Worm (Caenorhabditis elegans): ENCODE measurements around the gene Y48E1C.4.
A peak's percentile ranks its signal among the peaks of the same experiment; 100 is the strongest.

The Y48E1C.4 gene

ce11 chrII:13447668-13448067, 11.0 kb upstream of the Y48E1C.4 start:
- TF ChIP-seq nfya-1 (tag; optimal IDR thresholded peaks at IDR 0.05; ENCODE audit: insufficient read depth) = peak; percentile 95
- TF ChIP-seq nhr-77 (tag; optimal IDR thresholded peaks at IDR 0.05) = no peak
- peak; percentile 84 for TF ChIP-seq egl-5 (tag; optimal IDR thresholded peaks at IDR 0.05)
- TF ChIP-seq fkh-10 (GFP tag; optimal IDR thresholded peaks at IDR 0.05) = peak; percentile 57
- peak; percentile 87 for TF ChIP-seq snpc-4 (tag; optimal IDR thresholded peaks at IDR 0.05)
- TF ChIP-seq fkh-2 (tag; optimal IDR thresholded peaks at IDR 0.05) = peak; percentile 73
- TF ChIP-seq ceh-9 (tag; optimal IDR thresholded peaks at IDR 0.05) = no peak
- TF ChIP-seq unc-62 (GFP tag; optimal IDR thresholded peaks at IDR 0.05) = peak; percentile 22
- TF ChIP-seq unc-39 (tag; optimal IDR thresholded peaks at IDR 0.05) = no peak
- TF ChIP-seq eor-1 (tag; optimal IDR thresholded peaks at IDR 0.05) = no peak
- peak; percentile 77 for TF ChIP-seq skn-1 (tag; optimal IDR thresholded peaks at IDR 0.05)
- no peak for TF ChIP-seq zag-1 (tag; optimal IDR thresholded peaks at IDR 0.05)
- peak; percentile 84 for TF ChIP-seq nhr-23 (tag; optimal IDR thresholded peaks at IDR 0.05)
- TF ChIP-seq nhr-12 (tag; optimal IDR thresholded peaks at IDR 0.05) = no peak
- TF ChIP-seq elt-2 (tag; optimal IDR thresholded peaks at IDR 0.05) = peak; percentile 66
- TF ChIP-seq nhr-28 (tag; optimal IDR thresholded peaks at IDR 0.05) = no peak
- TF ChIP-seq mml-1 (tag; optimal IDR thresholded peaks at IDR 0.05) = no peak
- no peak for TF ChIP-seq mdl-1 (tag; optimal IDR thresholded peaks at IDR 0.05)
- TF ChIP-seq lin-15B (tag; optimal IDR thresholded peaks at IDR 0.05) = peak; percentile 97
- peak; percentile 5 for TF ChIP-seq tbx-2 (tag; optimal IDR thresholded peaks at IDR 0.05)
- TF ChIP-seq jun-1 (tag; optimal IDR thresholded peaks at IDR 0.05) = peak; percentile 57
- TF ChIP-seq elt-3 (tag; optimal IDR thresholded peaks at IDR 0.05) = no peak
- TF ChIP-seq lsy-12 (tag; optimal IDR thresholded peaks at IDR 0.05) = no peak
- peak; percentile 97 for TF ChIP-seq pha-4 (tag; optimal IDR thresholded peaks at IDR 0.05)
- TF ChIP-seq nhr-25 (tag; optimal IDR thresholded peaks at IDR 0.05) = peak; percentile 73
- peak; percentile 47 for TF ChIP-seq hmg-11 (tag; optimal IDR thresholded peaks at IDR 0.05)
- TF ChIP-seq ztf-4 (tag; optimal IDR thresholded peaks at IDR 0.05) = no peak
- peak; percentile 63 for TF ChIP-seq ama-1 (optimal IDR thresholded peaks at IDR 0.05)
- no peak for TF ChIP-seq ztf-11 (tag; optimal IDR thresholded peaks at IDR 0.05)
- TF ChIP-seq ceh-16 (tag; optimal IDR thresholded peaks at IDR 0.05) = no peak
- TF ChIP-seq pqm-1 (tag; optimal IDR thresholded peaks at IDR 0.05) = peak; percentile 64
- peak; percentile 51 for TF ChIP-seq nhr-11 (tag; optimal IDR thresholded peaks at IDR 0.05)
- peak; percentile 64 for TF ChIP-seq ceh-28 (tag; optimal IDR thresholded peaks at IDR 0.05)
- TF ChIP-seq lin-39 (tag; optimal IDR thresholded peaks at IDR 0.05) = peak; percentile 77
- peak; percentile 34 for TF ChIP-seq nhr-43 (tag; optimal IDR thresholded peaks at IDR 0.05; ENCODE audit: poor library complexity, severe bottlenecking)

- TF ChIP-seq ceh-28 (tag; optimal IDR thresholded peaks at IDR 0.05) = peak; percentile 57
- TF ChIP-seq nhr-237 (tag; optimal IDR thresholded peaks at IDR 0.05) = no peak
Observed at ce11 chrII:13447166-13447643, 10.6 kb upstream of the Y48E1C.4 start, which contains the start of gene tbc-14. TSS of gene tbc-14 (minus strand) at chrII:13447593.

- no peak for TF ChIP-seq ama-1 (optimal IDR thresholded peaks at IDR 0.05)
- peak; percentile 99 for TF ChIP-seq nfya-1 (tag; optimal IDR thresholded peaks at IDR 0.05; ENCODE audit: insufficient read depth)
Observed at ce11 chrII:13446597-13446996, 10.0 kb upstream of the Y48E1C.4 start.

- TF ChIP-seq nhr-12 (tag; optimal IDR thresholded peaks at IDR 0.05) (no peak), sea-2 (GFP tag; optimal IDR thresholded peaks at IDR 0.05) (no peak), ztf-4 (tag; optimal IDR thresholded peaks at IDR 0.05) (no peak)
Observed at ce11 chrII:13444307-13444706, 7.7 kb upstream of the Y48E1C.4 start.

ce11 chrII:13424242-13424641, 12.4 kb downstream of the Y48E1C.4 start, which contains the start of gene Y48E1C.2:
TSS of gene Y48E1C.2 (plus strand) at chrII:13424542.
- TF ChIP-seq aly-2 (tag; optimal IDR thresholded peaks at IDR 0.05) (no peak), nhr-67 (tag; optimal IDR thresholded peaks at IDR 0.05) (no peak), nhr-11 (tag; optimal IDR thresholded peaks at IDR 0.05) (no peak), R02D3.7 (tag; optimal IDR thresholded peaks at IDR 0.05) (no peak), lin-15B (tag; optimal IDR thresholded peaks at IDR 0.05) (no peak), nhr-237 (tag; optimal IDR thresholded peaks at IDR 0.05) (no peak), nhr-12 (tag; optimal IDR thresholded peaks at IDR 0.05) (no peak), unc-62 (GFP tag; optimal IDR thresholded peaks at IDR 0.05) (no peak), daf-12 (tag; optimal IDR thresholded peaks at IDR 0.05) (no peak), tbx-2 (tag; optimal IDR thresholded peaks at IDR 0.05) (no peak), nhr-77 (tag; optimal IDR thresholded peaks at IDR 0.05) (no peak)

Data from whole organism, L3 larva.